Fruit fly (Drosophila melanogaster) whole organism, adult: ENCODE data around the gene Art9.

Experiments
- CG33017 ChIP-seq: fragments of 200-800 bp; sonication (Bioruptor generic); optimal IDR thresholded peaks from 2 replicates; lab custom pipeline; 2018; ENCODE audit warnings: missing biosample characterization, mild to moderate bottlenecking, missing genetic modification characterization, moderate library complexity
- bab1 ChIP-seq: fragments of 200-800 bp; sonication (Bioruptor generic); optimal IDR thresholded peaks from 3 replicates; lab custom pipeline; 2019; ENCODE audit warnings: missing biosample characterization, mild to moderate bottlenecking, missing genetic modification characterization, moderate library complexity
- kay ChIP-seq: fragments of 200-800 bp; sonication (Bioruptor generic); peaks from one replicate; lab custom pipeline; 2016; ENCODE audit warnings: missing biosample characterization, missing genetic modification characterization, borderline replicate concordance
- pad ChIP-seq: fragments of 200-800 bp; sonication (Bioruptor generic); optimal IDR thresholded peaks from 3 replicates; lab custom pipeline; 2017; ENCODE audit warnings: missing biosample characterization, missing genetic modification characterization, mild to moderate bottlenecking, moderate library complexity, missing genetic modification reagents
- tj ChIP-seq: fragments of 200-800 bp; sonication (Bioruptor generic); optimal IDR thresholded peaks from 3 replicates; lab custom pipeline; 2017; ENCODE audit warnings: missing biosample characterization, mild to moderate bottlenecking, missing genetic modification characterization, moderate library complexity

DNA sequence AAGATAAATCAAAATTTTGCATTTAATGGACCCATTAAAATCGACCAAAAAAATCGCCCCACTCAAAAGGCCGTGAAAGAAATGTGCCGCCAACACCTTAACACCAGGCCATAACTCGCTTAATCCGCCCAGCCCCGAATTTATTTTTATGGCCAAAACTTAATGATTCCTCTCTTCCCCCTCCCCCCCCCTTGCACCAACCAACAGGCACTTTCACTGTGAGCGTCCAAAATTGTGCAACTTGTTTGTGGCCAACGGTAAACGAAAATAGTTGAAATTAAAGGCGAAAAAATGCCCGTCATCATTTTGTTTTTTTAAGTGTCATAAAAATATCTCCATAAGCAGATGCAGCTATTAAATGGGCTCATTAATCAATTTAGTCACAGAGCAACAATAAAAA, 2.9 kb upstream of the Art9 start:
- no peak for TF ChIP-seq kay
- TF ChIP-seq tj (GFP tag; lab: Kevin White, UChicago), result no peak
- no peak for TF ChIP-seq CG33017 (tag; lab: Kevin White, UChicago)
- no peak for TF ChIP-seq bab1 (GFP tag; lab: Kevin White, UChicago)
- no peak for TF ChIP-seq pad
